Fruit fly (Drosophila melanogaster) whole organism, adult: ENCODE measurements around the gene CG9215.

Experiments used
- CG11617 ChIP-seq: fragments of 200-800 bp; sonication (Bioruptor generic); optimal IDR thresholded peaks from 2 replicates; lab custom pipeline; 2017; ENCODE audit warnings: mild to moderate bottlenecking, missing biosample characterization, missing genetic modification reagents, missing genetic modification characterization
- CG12768 ChIP-seq: fragments of 200-800 bp; sonication (Bioruptor generic); optimal IDR thresholded peaks from 2 replicates; lab custom pipeline; 2017; ENCODE audit warnings: missing biosample characterization, missing genetic modification characterization, mild to moderate bottlenecking, moderate library complexity, missing genetic modification reagents
- CG14711 ChIP-seq: fragments of 200-800 bp; sonication (Bioruptor generic); optimal IDR thresholded peaks from 2 replicates; lab custom pipeline; 2018; ENCODE audit warnings: missing biosample characterization, mild to moderate bottlenecking, missing genetic modification characterization, moderate library complexity
- CG33017 ChIP-seq: fragments of 200-800 bp; sonication (Bioruptor generic); optimal IDR thresholded peaks from 2 replicates; lab custom pipeline; 2018; ENCODE audit warnings: missing biosample characterization, mild to moderate bottlenecking, missing genetic modification characterization, moderate library complexity
- Clk ChIP-seq: fragments of 200-800 bp; sonication (Bioruptor generic); optimal IDR thresholded peaks from 2 replicates; lab custom pipeline; 2017; ENCODE audit warnings: missing biosample characterization, missing genetic modification characterization
- Hr96 ChIP-seq: fragments of 200-800 bp; sonication (Bioruptor generic); optimal IDR thresholded peaks from 2 replicates; lab custom pipeline; 2016; ENCODE audit warnings: missing biosample characterization, missing genetic modification characterization
- bab1 ChIP-seq: fragments of 200-800 bp; sonication (Bioruptor generic); optimal IDR thresholded peaks from 3 replicates; lab custom pipeline; 2019; ENCODE audit warnings: missing biosample characterization, mild to moderate bottlenecking, missing genetic modification characterization, moderate library complexity
- ovo ChIP-seq: fragments of 200-800 bp; sonication (Bioruptor generic); optimal IDR thresholded peaks from 2 replicates; lab custom pipeline; 2016; ENCODE audit warnings: missing biosample characterization, missing genetic modification characterization
- pad ChIP-seq: fragments of 200-800 bp; sonication (Bioruptor generic); optimal IDR thresholded peaks from 3 replicates; lab custom pipeline; 2017; ENCODE audit warnings: missing biosample characterization, missing genetic modification characterization, mild to moderate bottlenecking, moderate library complexity, missing genetic modification reagents

DNA sequence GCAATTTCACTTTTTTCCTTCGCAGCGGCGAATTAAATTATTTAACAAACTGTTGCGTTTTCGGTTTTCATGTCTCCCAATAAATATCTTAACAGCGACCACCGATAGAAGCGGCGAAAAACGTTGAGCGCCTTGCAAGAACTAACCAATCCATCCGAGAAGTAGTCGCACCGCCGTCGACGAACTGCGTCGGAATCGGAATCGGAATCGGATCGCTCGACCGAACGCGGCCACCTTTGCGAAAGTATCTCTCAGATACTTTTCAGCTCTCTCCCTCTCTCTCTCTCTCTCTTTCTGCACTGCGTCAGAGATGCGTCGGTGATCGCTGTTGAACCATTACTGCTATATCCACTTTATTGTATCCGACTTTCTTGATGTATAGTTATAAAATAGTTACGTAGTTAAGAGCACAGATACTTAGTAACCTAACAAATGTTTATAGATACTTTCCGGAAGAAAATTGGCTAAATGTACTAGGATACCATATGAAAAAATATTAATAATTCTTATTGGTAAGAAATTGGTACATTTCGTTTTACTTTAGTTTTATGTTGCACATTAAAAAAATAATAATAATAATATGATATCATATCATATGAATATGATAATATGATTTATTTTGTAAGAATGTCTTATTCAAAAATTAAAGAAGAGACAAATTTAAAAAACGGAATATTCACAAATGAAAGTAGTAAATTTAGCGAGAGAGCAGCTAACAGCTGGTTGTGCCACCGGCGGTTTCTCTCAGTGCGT is 11.0 kb upstream of the CG9215 start, which contains the start of gene Chsy:
- TF ChIP-seq CG14711 (no peak), Clk (no peak), CG12768 (no peak), bab1 (no peak), ovo (no peak), CG33017 (tag; lab: Kevin White, UChicago) (no peak), Hr96 (GFP tag; lab: Kevin White, UChicago) (peak; percentile 42), CG11617 (GFP tag; lab: Kevin White, UChicago) (no peak), pad (GFP tag; lab: Kevin White, UChicago) (no peak)
